Worm (Caenorhabditis elegans) whole organism, mixed stage, embryonic: ENCODE data around the gene T11F9.21.
A peak's percentile ranks its signal among the peaks of the same experiment; 100 is the strongest.

Experiments
- bed-3 ChIP-seq: fragments of 200-800 bp; sonication (Bioruptor generic); optimal IDR thresholded peaks from 3 replicates; lab custom pipeline; 2018; ENCODE audit warnings: mild to moderate bottlenecking, missing genetic modification characterization, moderate library complexity, missing compliant biosample characterization
- blmp-1 ChIP-seq: fragments of 150-350 bp; optimal IDR thresholded peaks from 2 replicates; lab custom pipeline; 2014; ENCODE audit warnings: missing biosample characterization, missing genetic modification characterization
- ceh-39 ChIP-seq: fragments of 150-350 bp; optimal IDR thresholded peaks from 2 replicates; lab custom pipeline; 2014; ENCODE audit warnings: missing biosample characterization, missing genetic modification characterization
- ceh-43 ChIP-seq: fragments of 200-800 bp; sonication (Bioruptor generic); optimal IDR thresholded peaks from 2 replicates; lab custom pipeline; 2018; ENCODE audit warnings: mild to moderate bottlenecking, missing genetic modification characterization, moderate library complexity, missing compliant biosample characterization
- ceh-83 ChIP-seq: fragments of 200-800 bp; sonication (Bioruptor generic); optimal IDR thresholded peaks from 2 replicates; lab custom pipeline; 2018; ENCODE audit warnings: mild to moderate bottlenecking, missing genetic modification characterization, missing compliant biosample characterization
- ces-1 ChIP-seq: fragments of 150-350 bp; optimal IDR thresholded peaks from 2 replicates; lab custom pipeline; 2014; ENCODE audit warnings: missing biosample characterization, missing genetic modification reagents, missing genetic modification characterization
- cnd-1 ChIP-seq: fragments of 200-800 bp; sonication (Bioruptor generic); optimal IDR thresholded peaks from 2 replicates; lab custom pipeline; 2018; ENCODE audit warnings: mild to moderate bottlenecking, missing genetic modification characterization, missing compliant biosample characterization
- drap-1 ChIP-seq: fragments of 200-800 bp; sonication (Bioruptor generic); optimal IDR thresholded peaks from 3 replicates; lab custom pipeline; 2018; ENCODE audit warnings: mild to moderate bottlenecking, missing genetic modification characterization, missing compliant biosample characterization
- elt-1 ChIP-seq: sonication (generic microtip); optimal IDR thresholded peaks from 2 replicates; lab custom pipeline; 2017; ENCODE audit warnings: missing genetic modification characterization, mild to moderate bottlenecking, missing compliant biosample characterization, antibody characterized with exemption, moderate library complexity, borderline replicate concordance; ENCODE audit not compliant: insufficient read depth
- flh-1 ChIP-seq: fragments of 200-800 bp; sonication (Bioruptor generic); optimal IDR thresholded peaks from 2 replicates; lab custom pipeline; 2018; ENCODE audit warnings: mild to moderate bottlenecking, missing genetic modification characterization, moderate library complexity, missing compliant biosample characterization
- ham-2 ChIP-seq: fragments of 200-800 bp; sonication (Bioruptor generic); optimal IDR thresholded peaks from 2 replicates; lab custom pipeline; 2018; ENCODE audit warnings: mild to moderate bottlenecking, missing genetic modification characterization, missing compliant biosample characterization
- hlh-1 ChIP-seq: fragments of 150-350 bp; optimal IDR thresholded peaks from 2 replicates; lab custom pipeline; 2014; ENCODE audit warnings: missing biosample characterization, missing genetic modification reagents, missing genetic modification characterization
- lin-13 ChIP-seq: fragments of 150-350 bp; optimal IDR thresholded peaks from 2 replicates; lab custom pipeline; 2014; ENCODE audit warnings: missing biosample characterization, missing genetic modification characterization
- lin-32 ChIP-seq: fragments of 200-800 bp; sonication (Bioruptor generic); optimal IDR thresholded peaks from 2 replicates; lab custom pipeline; 2018; ENCODE audit warnings: mild to moderate bottlenecking, missing genetic modification characterization, missing compliant biosample characterization
- lsy-2 ChIP-seq: fragments of 150-350 bp; optimal IDR thresholded peaks from 2 replicates; lab custom pipeline; 2014; ENCODE audit warnings: missing biosample characterization, missing genetic modification characterization
- mab-5 ChIP-seq: fragments of 150-350 bp; optimal IDR thresholded peaks from 2 replicates; lab custom pipeline; 2014; ENCODE audit warnings: missing biosample characterization, missing genetic modification characterization
- mep-1 ChIP-seq: fragments of 150-350 bp; optimal IDR thresholded peaks from 2 replicates; lab custom pipeline; 2017; ENCODE audit warnings: missing biosample characterization, missing genetic modification reagents, missing genetic modification characterization, inconsistent platforms
- mls-2 ChIP-seq: sonication (generic microtip); optimal IDR thresholded peaks from 2 replicates; lab custom pipeline; 2016; ENCODE audit warnings: mild to moderate bottlenecking, missing genetic modification characterization, moderate library complexity, missing compliant biosample characterization
- nhr-12 ChIP-seq: fragments of 150-350 bp; optimal IDR thresholded peaks from 2 replicates; lab custom pipeline; 2014; ENCODE audit warnings: missing biosample characterization, missing genetic modification characterization
- nhr-28 ChIP-seq: fragments of 150-350 bp; optimal IDR thresholded peaks from 2 replicates; lab custom pipeline; 2014; ENCODE audit warnings: missing biosample characterization, missing genetic modification characterization
- nhr-76 ChIP-seq: sonication (generic microtip); optimal IDR thresholded peaks from 2 replicates; lab custom pipeline; 2017; ENCODE audit warnings: missing biosample characterization, missing genetic modification characterization
- sem-2 ChIP-seq: fragments of 200-800 bp; sonication (Bioruptor generic); optimal IDR thresholded peaks from 2 replicates; lab custom pipeline; 2018; ENCODE audit warnings: mild to moderate bottlenecking, missing genetic modification characterization, missing compliant biosample characterization
- sptf-1 ChIP-seq: sonication (generic microtip); optimal IDR thresholded peaks from 2 replicates; lab custom pipeline; 2017; ENCODE audit warnings: mild to moderate bottlenecking, missing genetic modification characterization, moderate library complexity, missing compliant biosample characterization
- tbx-8 ChIP-seq: fragments of 200-800 bp; sonication (Bioruptor generic); optimal IDR thresholded peaks from 2 replicates; lab custom pipeline; 2018; ENCODE audit warnings: mild to moderate bottlenecking, missing genetic modification characterization, moderate library complexity, missing compliant biosample characterization
- unc-120 ChIP-seq: sonication (generic microtip); optimal IDR thresholded peaks from 2 replicates; lab custom pipeline; 2017; ENCODE audit warnings: missing genetic modification characterization, missing compliant biosample characterization; ENCODE audit not compliant: poor library complexity, severe bottlenecking
- unc-39 ChIP-seq: fragments of 150-350 bp; optimal IDR thresholded peaks from 2 replicates; lab custom pipeline; 2014; ENCODE audit warnings: missing biosample characterization, missing genetic modification characterization
- unc-62 ChIP-seq: fragments of 150-350 bp; optimal IDR thresholded peaks from 2 replicates; lab custom pipeline; 2014; ENCODE audit warnings: missing biosample characterization, missing genetic modification reagents, missing genetic modification characterization
- zip-8 ChIP-seq: fragments of 150-350 bp; optimal IDR thresholded peaks from 2 replicates; lab custom pipeline; 2014; ENCODE audit warnings: missing biosample characterization, missing genetic modification characterization

The T11F9.21 gene

DNA sequence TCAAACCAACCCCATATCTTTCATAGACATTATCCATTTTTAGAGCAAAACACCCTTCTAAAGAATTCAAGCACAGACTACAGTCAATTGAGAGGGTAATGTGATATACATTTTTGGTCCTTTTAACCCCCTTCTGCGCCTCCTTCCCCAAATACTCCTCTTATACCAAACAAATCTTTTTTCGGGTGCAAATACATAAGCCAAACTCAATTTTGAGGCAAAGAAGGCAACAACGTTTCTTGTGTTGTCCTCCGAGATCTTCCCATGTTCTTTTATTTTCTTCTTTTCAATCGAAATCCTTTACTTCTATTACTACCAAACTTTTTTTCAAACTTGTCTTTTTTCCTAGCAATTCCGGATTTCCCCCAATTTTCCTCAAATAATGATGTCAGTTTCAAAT, 37.6 kb upstream of the T11F9.21 start:
- no peak for TF ChIP-seq sptf-1 (tag; lab: Kevin White, UChicago)
- peak; percentile 54 for TF ChIP-seq ces-1 (GFP tag; lab: Kevin White, UChicago)
- TF ChIP-seq, all 35 proteins: peak for 1

DNA sequence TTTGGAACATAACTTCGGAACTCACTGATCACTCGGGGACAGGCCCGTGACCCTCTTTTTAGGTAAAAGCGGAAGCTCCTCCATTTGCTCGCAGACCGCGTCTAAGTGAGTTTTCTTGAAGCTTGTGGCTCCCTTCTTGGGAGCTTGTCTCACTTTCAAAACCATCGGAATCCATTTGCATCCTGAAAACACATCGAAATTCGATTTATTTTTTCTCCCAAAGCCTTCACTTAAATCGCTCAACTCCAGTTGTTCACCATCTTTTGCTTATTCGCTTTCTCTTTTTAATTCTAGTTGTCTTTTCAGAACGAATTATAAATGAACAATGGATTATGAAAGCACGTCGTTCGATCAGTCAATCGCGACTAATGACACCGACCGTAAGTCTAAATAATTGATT, 33.3 kb upstream of the T11F9.21 start, which contains the start of gene T11F9.1:
Gene T11F9.1, plus strand, starts transcription at position 301 of the 400 bp plus-strand sequence.
- TF ChIP-seq ceh-43 (GFP tag; lab: Kevin White, UChicago): no peak
- TF ChIP-seq ham-2 (GFP tag; lab: Kevin White, UChicago): no peak
- no peak for TF ChIP-seq unc-120
- no peak for TF ChIP-seq cnd-1 (tag; lab: Kevin White, UChicago)
- TF ChIP-seq ceh-39 (tag; lab: Kevin White, UChicago): no peak
- no peak for TF ChIP-seq zip-8 (tag; lab: Kevin White, UChicago)
- TF ChIP-seq mls-2: no peak
- no peak for TF ChIP-seq blmp-1 (tag; lab: Kevin White, UChicago)
- no peak for TF ChIP-seq unc-62 (GFP tag; lab: Kevin White, UChicago)
- TF ChIP-seq bed-3: no peak
- TF ChIP-seq nhr-28 (tag; lab: Kevin White, UChicago): no peak
- TF ChIP-seq hlh-1 (tag; lab: Kevin White, UChicago): no peak
- TF ChIP-seq, all 35 proteins: peak for 0

DNA sequence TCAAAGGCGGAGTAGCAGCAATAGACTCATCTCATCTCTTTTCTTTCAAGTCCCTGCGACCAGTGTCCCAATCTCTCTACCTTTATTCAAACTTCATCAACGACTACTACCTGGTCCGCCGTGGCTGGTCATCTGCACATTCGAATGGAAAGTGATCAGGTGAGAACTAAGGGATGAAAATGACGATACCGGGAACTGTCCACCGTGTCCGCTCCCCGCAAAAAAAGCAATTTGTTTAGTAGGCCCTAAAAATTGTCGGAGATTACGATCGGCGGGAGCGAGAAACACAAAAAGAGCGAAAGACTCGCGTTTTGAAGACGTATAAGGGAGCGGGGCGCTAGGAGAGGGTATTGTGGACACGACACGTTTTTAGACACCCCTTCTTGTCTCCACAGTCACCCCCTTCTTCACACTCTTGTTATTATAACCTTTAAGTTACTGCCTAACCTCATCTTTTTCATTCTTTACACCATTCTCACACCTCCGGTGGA, 29.5 kb upstream of the T11F9.21 start, which contains the start of gene zipt-16:
Gene zipt-16, plus strand, starts transcription at position 51 of the 491 bp plus-strand sequence.
- TF ChIP-seq nhr-76 (tag; lab: Kevin White, UChicago) (no peak), zip-8 (tag; lab: Kevin White, UChicago) (no peak), tbx-8 (GFP tag; lab: Kevin White, UChicago) (no peak), unc-39 (tag; lab: Kevin White, UChicago) (no peak), sem-2 (GFP tag; lab: Kevin White, UChicago) (no peak), lin-13 (tag; lab: Kevin White, UChicago) (no peak), ceh-83 (no peak)

DNA sequence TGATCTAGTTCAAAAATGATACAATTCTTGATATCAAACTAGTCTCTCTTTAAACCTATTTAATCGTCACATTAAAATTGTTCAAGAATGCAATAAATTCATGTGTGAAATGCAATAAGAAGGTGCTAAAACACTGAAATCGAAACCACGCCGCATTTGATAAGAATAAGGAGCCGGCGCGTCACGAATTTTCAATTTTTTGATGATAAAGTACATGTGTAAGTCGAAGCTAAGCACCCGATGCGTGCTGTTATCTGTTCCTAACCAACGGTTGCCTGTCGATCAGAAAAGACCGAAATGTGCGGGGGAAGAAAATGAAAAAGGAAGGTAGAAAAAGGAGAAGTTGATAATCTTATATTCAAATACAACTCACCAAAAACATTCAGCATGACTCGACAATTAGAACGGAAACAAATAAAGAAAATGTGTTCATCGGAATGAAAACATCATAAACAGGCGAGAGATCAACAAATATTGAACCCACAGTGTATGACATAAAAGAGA, 22.3 kb upstream of the T11F9.21 start, which contains the start of gene aat-6:
Gene aat-6, minus strand, starts transcription at position 454 of the 504 bp plus-strand sequence.
- TF ChIP-seq unc-62 (GFP tag; lab: Kevin White, UChicago): no peak
- no peak for TF ChIP-seq sem-2 (GFP tag; lab: Kevin White, UChicago)
- TF ChIP-seq nhr-12 (tag; lab: Kevin White, UChicago): no peak
- no peak for TF ChIP-seq blmp-1 (tag; lab: Kevin White, UChicago)
- no peak for TF ChIP-seq tbx-8 (GFP tag; lab: Kevin White, UChicago)
- TF ChIP-seq zip-8 (tag; lab: Kevin White, UChicago): no peak

DNA sequence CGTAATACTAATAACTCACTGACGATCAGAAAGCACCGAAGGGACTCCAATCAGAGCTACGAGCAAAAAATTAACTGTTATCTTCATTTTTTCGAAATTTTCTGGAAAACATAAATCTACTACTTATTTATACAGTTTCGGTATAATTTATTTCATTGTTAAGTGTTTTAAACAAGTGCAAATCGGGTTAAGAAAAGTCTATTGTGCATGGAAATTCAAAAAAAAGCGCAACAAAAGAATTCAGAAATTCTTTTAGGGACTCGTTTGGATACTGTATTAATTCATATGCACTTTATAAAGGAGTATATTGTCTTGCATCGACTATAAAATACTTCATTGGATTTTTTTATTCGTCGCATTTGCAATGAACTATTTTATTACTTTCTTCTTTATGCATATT, 20.3 kb upstream of the T11F9.21 start, which contains the start of the genes nas-20 and nas-21:
Gene nas-20, minus strand, starts transcription at position 101 of the 400 bp plus-strand sequence.
Gene nas-21, plus strand, starts transcription at position 356 of the 400 bp plus-strand sequence.
- TF ChIP-seq flh-1: no peak
- no peak for TF ChIP-seq lin-13 (tag; lab: Kevin White, UChicago)
- TF ChIP-seq ceh-39 (tag; lab: Kevin White, UChicago): no peak
- no peak for TF ChIP-seq mep-1
- TF ChIP-seq unc-39 (tag; lab: Kevin White, UChicago): no peak
- TF ChIP-seq cnd-1 (tag; lab: Kevin White, UChicago): no peak
- no peak for TF ChIP-seq zip-8 (tag; lab: Kevin White, UChicago)
- TF ChIP-seq bed-3: no peak
- TF ChIP-seq lin-32 (GFP tag; lab: Kevin White, UChicago): no peak
- TF ChIP-seq ceh-83: no peak
- no peak for TF ChIP-seq ces-1 (GFP tag; lab: Kevin White, UChicago)

DNA sequence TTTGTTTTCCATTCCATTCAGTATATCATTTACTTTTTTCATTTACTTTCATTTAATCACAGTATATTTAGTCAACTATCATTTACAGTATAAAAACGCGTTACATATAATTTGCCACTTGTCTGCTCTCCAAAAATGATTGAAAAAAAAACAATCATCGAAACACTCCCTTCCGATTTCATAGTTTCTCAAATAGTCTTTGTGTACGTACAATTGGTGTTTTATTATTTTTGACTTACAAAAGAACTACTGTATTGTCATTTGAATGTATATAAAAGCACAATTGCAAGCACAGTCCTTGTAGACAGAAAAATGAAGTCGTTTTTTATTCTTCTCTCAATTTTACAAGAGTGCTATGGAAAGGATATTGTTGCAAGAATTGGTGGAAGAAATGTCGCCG, 18.2 kb upstream of the T11F9.21 start, which contains the start of gene nas-22:
Gene nas-22, plus strand, starts transcription at position 301 of the 400 bp plus-strand sequence.
- TF ChIP-seq elt-1 (tag; lab: Kevin White, UChicago) (no peak), ceh-43 (GFP tag; lab: Kevin White, UChicago) (no peak), mab-5 (tag; lab: Kevin White, UChicago) (no peak), unc-62 (GFP tag; lab: Kevin White, UChicago) (no peak), hlh-1 (tag; lab: Kevin White, UChicago) (no peak), zip-8 (tag; lab: Kevin White, UChicago) (no peak), flh-1 (no peak), tbx-8 (GFP tag; lab: Kevin White, UChicago) (no peak), drap-1 (GFP tag; lab: Kevin White, UChicago) (no peak), lin-13 (tag; lab: Kevin White, UChicago) (no peak), lin-32 (GFP tag; lab: Kevin White, UChicago) (no peak), lsy-2 (no peak), unc-39 (tag; lab: Kevin White, UChicago) (no peak), nhr-12 (tag; lab: Kevin White, UChicago) (no peak)
